Worm (Caenorhabditis elegans): Measurements from ENCODE around the gene grl-13.

grl-13 gene

ce11 chrV:4346325-4346724 lies 18.1 kb downstream of the grl-13 start, which contains the start of gene hpo-18:
hpo-18 (minus strand) TSS chrV:4346425.
- TF ChIP-seq ceh-30 (tag; optimal IDR thresholded peaks at IDR 0.05) (no peak), tbx-2 (tag; optimal IDR thresholded peaks at IDR 0.05) (no peak), pha-2 (tag; optimal IDR thresholded peaks at IDR 0.05) (no peak), hlh-30 (tag; optimal IDR thresholded peaks at IDR 0.05; ENCODE audit: insufficient read depth) (no peak), ceh-19 (GFP tag; optimal IDR thresholded peaks at IDR 0.05) (no peak), fax-1 (tag; optimal IDR thresholded peaks at IDR 0.05) (no peak), che-1 (tag; optimal IDR thresholded peaks at IDR 0.05) (no peak), ref-2 (tag; optimal IDR thresholded peaks at IDR 0.05) (no peak), ztf-16 (tag; optimal IDR thresholded peaks at IDR 0.05) (no peak), lim-6 (tag; optimal IDR thresholded peaks at IDR 0.05) (no peak)

ce11 chrV:4345714-4346113 lies 18.7 kb downstream of the grl-13 start, which contains the start of gene figl-1:
figl-1 (minus strand) TSS chrV:4345999.
- TF ChIP-seq unc-3 (GFP tag; conservative IDR thresholded peaks at IDR 0.05) (no peak), unc-3 (tag; optimal IDR thresholded peaks at IDR 0.05) (no peak), unc-42 (tag; optimal IDR thresholded peaks at IDR 0.05) (no peak), elt-4 (tag; optimal IDR thresholded peaks at IDR 0.05) (no peak), zip-5 (tag; optimal IDR thresholded peaks at IDR 0.05) (no peak), ceh-24 (tag; optimal IDR thresholded peaks at IDR 0.05) (no peak), ceh-48 (tag; optimal IDR thresholded peaks at IDR 0.05) (no peak), madf-2 (tag; optimal IDR thresholded peaks at IDR 0.05) (no peak), ceh-34 (tag; optimal IDR thresholded peaks at IDR 0.05) (no peak), ceh-31 (tag; optimal IDR thresholded peaks at IDR 0.05) (no peak), hlh-15 (tag; optimal IDR thresholded peaks at IDR 0.05) (no peak), npax-4 (tag; optimal IDR thresholded peaks at IDR 0.05) (no peak), ceh-18 (tag; optimal IDR thresholded peaks at IDR 0.05) (no peak)

ce11 chrV:4341736-4342135 lies 22.7 kb downstream of the grl-13 start:
- no peak for TF ChIP-seq F13H6.1 (tag; optimal IDR thresholded peaks at IDR 0.05)
- TF ChIP-seq ceh-31 (tag; optimal IDR thresholded peaks at IDR 0.05) = no peak
- TF ChIP-seq ceh-2 (tag; optimal IDR thresholded peaks at IDR 0.05) = no peak
- TF ChIP-seq hlh-6 (tag; optimal IDR thresholded peaks at IDR 0.05) = no peak
- TF ChIP-seq pha-2 (tag; optimal IDR thresholded peaks at IDR 0.05) = no peak
- no peak for TF ChIP-seq ceh-30 (tag; optimal IDR thresholded peaks at IDR 0.05)
- no peak for TF ChIP-seq T23F11.4 (GFP tag; optimal IDR thresholded peaks at IDR 0.05)
- TF ChIP-seq nfya-1 (tag; optimal IDR thresholded peaks at IDR 0.05) = no peak
- TF ChIP-seq eyg-1 (tag; optimal IDR thresholded peaks at IDR 0.05) = no peak
- TF ChIP-seq ets-4 (tag; optimal IDR thresholded peaks at IDR 0.05) = no peak
- TF ChIP-seq pros-1 (tag; optimal IDR thresholded peaks at IDR 0.05) = no peak
- no peak for TF ChIP-seq lin-11 (tag; optimal IDR thresholded peaks at IDR 0.05)
- TF ChIP-seq sox-4 (tag; optimal IDR thresholded peaks at IDR 0.05) = no peak
- no peak for TF ChIP-seq nhr-232 (tag; optimal IDR thresholded peaks at IDR 0.05)
- TF ChIP-seq hlh-30 (tag; optimal IDR thresholded peaks at IDR 0.05; ENCODE audit: insufficient read depth) = no peak

- TF ChIP-seq pat-9 (tag; optimal IDR thresholded peaks at IDR 0.05) = no peak
- TF ChIP-seq lin-11 (tag; optimal IDR thresholded peaks at IDR 0.05) = no peak
- TF ChIP-seq unc-55 (GFP tag; optimal IDR thresholded peaks at IDR 0.05) = no peak
- TF ChIP-seq fax-1 (tag; optimal IDR thresholded peaks at IDR 0.05) = no peak
These were observed 23.2 kb downstream of the grl-13 start, which contains the start of gene glrx-3 for ce11 chrV:4341208-4341607. glrx-3 (minus strand) TSS chrV:4341308.

ce11 chrV:4339479-4339878 lies 24.9 kb downstream of the grl-13 start:
- TF ChIP-seq pqm-1 (tag; optimal IDR thresholded peaks at IDR 0.05) = no peak
- no peak for TF ChIP-seq ref-2 (tag; optimal IDR thresholded peaks at IDR 0.05)
- no peak for TF ChIP-seq zip-5 (tag; optimal IDR thresholded peaks at IDR 0.05)
- no peak for TF ChIP-seq pha-2 (tag; optimal IDR thresholded peaks at IDR 0.05)
- TF ChIP-seq F13H6.1 (tag; optimal IDR thresholded peaks at IDR 0.05) = no peak
- TF ChIP-seq sox-2 (GFP tag; IDR thresholded peaks at IDR 0.05) = no peak
- no peak for TF ChIP-seq ets-4 (tag; optimal IDR thresholded peaks at IDR 0.05)
- TF ChIP-seq mec-3 (tag; optimal IDR thresholded peaks at IDR 0.05; ENCODE audit: borderline replicate concordance) = no peak

Data from whole organism, late embryonic.